Worm (Caenorhabditis elegans): ENCODE measurements around the gene F22E5.13.

DNA sequence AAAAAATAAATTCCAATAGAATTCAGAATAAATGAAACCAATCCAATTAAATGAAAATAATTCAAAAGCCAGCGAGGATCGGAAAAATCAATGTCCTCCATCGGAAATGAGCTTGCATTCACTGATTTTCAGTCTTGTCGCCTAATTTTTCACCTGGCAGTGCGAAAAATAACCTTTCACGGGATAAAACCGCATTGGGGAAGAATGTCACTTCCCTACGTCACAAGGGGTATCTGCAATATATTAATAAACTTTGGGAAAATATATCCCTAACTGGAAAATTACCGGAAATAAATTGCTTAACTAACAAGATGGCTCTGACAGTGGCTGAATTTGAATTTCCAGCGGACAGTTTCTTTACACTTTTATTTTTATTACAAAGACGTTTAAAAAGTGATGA is 44.1 kb downstream of the F22E5.13 start, which contains the start of gene sri-77:
- TF ChIP-seq him-1 (tag; optimal IDR thresholded peaks at IDR 0.05) (no peak), W03F9.2 (tag; optimal IDR thresholded peaks at IDR 0.05) (no peak)
